Fruit fly (Drosophila melanogaster): Measurements from ENCODE around the gene CG5139.

- TF ChIP-seq CG8478 (optimal IDR thresholded peaks at IDR 0.05) (no peak), pan (optimal IDR thresholded peaks at IDR 0.05) (no peak), usp (GFP tag; optimal IDR thresholded peaks at IDR 0.05) (no peak), Dll (optimal IDR thresholded peaks at IDR 0.05) (no peak), psq (optimal IDR thresholded peaks at IDR 0.05) (no peak)
Observed at dm6 chr2L:1169867-1170415, 29.1 kb downstream of the CG5139 start, which contains the start of the genes CG31922 and Plap.

Data from whole organism.